Worm (Caenorhabditis elegans) whole organism, young adult: ENCODE data around the gene Y69A2AR.31.

Experiments used
- B0019.2 ChIP-seq: fragments of 200-800 bp; sonication (Bioruptor generic); conservative IDR thresholded peaks from 2 replicates; pipeline ENCODE4 v1.3.6; 2022; ENCODE audit warnings: missing genetic modification reagents, missing genetic modification characterization, missing compliant biosample characterization
- B0035.1 ChIP-seq: sonication (generic microtip); optimal IDR thresholded peaks from 2 replicates; lab custom pipeline; 2016; ENCODE audit warnings: missing genetic modification characterization, mild to moderate bottlenecking, missing compliant biosample characterization, missing genotype, missing genetic modification reagents
- B0336.3 ChIP-seq: fragments of 200-800 bp; sonication (Bioruptor generic); IDR thresholded peaks from 2 replicates; pipeline ENCODE4 v1.3.6; 2022; ENCODE audit warnings: missing genetic modification characterization, missing compliant biosample characterization
- C06A6.2 ChIP-seq: fragments of 200-800 bp; sonication (Bioruptor generic); conservative IDR thresholded peaks from 2 replicates; pipeline ENCODE4 v1.3.6; 2022; ENCODE audit warnings: missing genetic modification characterization, missing compliant biosample characterization
- F22D6.2 ChIP-seq: sonication (generic microtip); optimal IDR thresholded peaks from 2 replicates; lab custom pipeline; 2016; ENCODE audit warnings: mild to moderate bottlenecking, missing genetic modification characterization, missing compliant biosample characterization
- F55B11.4 ChIP-seq: sonication (generic microtip); optimal IDR thresholded peaks from 2 replicates; lab custom pipeline; 2016; ENCODE audit warnings: missing compliant biosample characterization, missing genetic modification characterization, borderline replicate concordance; ENCODE audit not compliant: insufficient read depth
- Y67H2A.10 ChIP-seq: fragments of 200-800 bp; sonication (Bioruptor generic); conservative IDR thresholded peaks from 2 replicates; pipeline ENCODE4 v1.3.6; 2022; ENCODE audit warnings: missing genetic modification reagents, missing genetic modification characterization, missing compliant biosample characterization
- ZK185.1 ChIP-seq: sonication (generic microtip); optimal IDR thresholded peaks from 2 replicates; lab custom pipeline; 2016; ENCODE audit warnings: mild to moderate bottlenecking, missing genetic modification characterization, missing compliant biosample characterization; ENCODE audit not compliant: poor library complexity, severe bottlenecking
- ama-1 ChIP-seq, 3 experiments: fragments of 150-350 bp in 1 of 3; sonication (generic microtip) in 2 of 3; optimal IDR thresholded peaks; 2 replicates each; lab custom pipeline; 2014 to 2018; ENCODE audit warnings: missing biosample characterization in 2 of 3, missing genetic modification characterization in 2 of 3, missing genetic modification reagents in 2 of 3
- aptf-2 ChIP-seq: fragments of 200-800 bp; sonication (Bioruptor generic); conservative IDR thresholded peaks from 2 replicates; pipeline ENCODE4 v1.3.6; 2022; ENCODE audit warnings: missing genetic modification reagents, missing genetic modification characterization, missing compliant biosample characterization
- aptf-3 ChIP-seq: fragments of 200-800 bp; sonication (Bioruptor generic); IDR thresholded peaks from 2 replicates; pipeline ENCODE4 v1.3.6; 2022; ENCODE audit warnings: missing genetic modification characterization, missing compliant biosample characterization
- athp-1 ChIP-seq: sonication (generic microtip); optimal IDR thresholded peaks from 2 replicates; lab custom pipeline; 2017; ENCODE audit warnings: mild to moderate bottlenecking, missing genetic modification characterization, missing compliant biosample characterization
- attf-5 ChIP-seq: fragments of 200-800 bp; sonication (Bioruptor generic); optimal IDR thresholded peaks from 2 replicates; lab custom pipeline; 2018; ENCODE audit warnings: mild to moderate bottlenecking, missing genetic modification characterization, missing compliant biosample characterization
- bed-2 ChIP-seq: fragments of 200-800 bp; sonication (Bioruptor generic); IDR thresholded peaks from 2 replicates; pipeline ENCODE4 v1.3.6; 2022; ENCODE audit warnings: missing genetic modification reagents, missing genetic modification characterization, missing compliant biosample characterization
- cebp-1 ChIP-seq, 2 experiments: fragments of 200-800 bp in 1 of 2; sonication (Bioruptor generic) in 1 of 2; sonication (generic microtip) in 1 of 2; IDR thresholded peaks in 1 of 2; optimal IDR thresholded peaks in 1 of 2; 2 replicates each; pipeline versions ENCODE4 v1.3.6 to Lab custom; 2017 to 2022; ENCODE audit warnings: missing compliant biosample characterization in 2 of 2, missing genetic modification characterization in 2 of 2, mild to moderate bottlenecking in 1 of 2, missing genetic modification reagents in 1 of 2, moderate library complexity in 1 of 2
- cebp-2 ChIP-seq: fragments of 200-800 bp; sonication (Bioruptor generic); IDR thresholded peaks from 2 replicates; pipeline ENCODE4 v1.3.6; 2022; ENCODE audit warnings: missing genetic modification characterization, missing compliant biosample characterization
- ceh-100 ChIP-seq: fragments of 200-800 bp; sonication (Bioruptor generic); IDR thresholded peaks from 2 replicates; pipeline ENCODE4 v1.3.6; 2022; ENCODE audit warnings: missing genetic modification reagents, missing genetic modification characterization, missing compliant biosample characterization
- ceh-27 ChIP-seq: fragments of 200-800 bp; sonication (Bioruptor generic); optimal IDR thresholded peaks from 2 replicates; lab custom pipeline; 2018; ENCODE audit warnings: mild to moderate bottlenecking, missing genetic modification characterization, moderate library complexity, missing compliant biosample characterization
- ceh-79 ChIP-seq: sonication (generic microtip); optimal IDR thresholded peaks from 2 replicates; lab custom pipeline; 2017; ENCODE audit warnings: mild to moderate bottlenecking, missing genetic modification characterization, missing compliant biosample characterization
- ceh-91 ChIP-seq: fragments of 200-800 bp; sonication (Bioruptor generic); IDR thresholded peaks from 2 replicates; pipeline ENCODE4 v1.3.6; 2022; ENCODE audit warnings: missing genetic modification reagents, missing genetic modification characterization, missing compliant biosample characterization
- chd-7 ChIP-seq: sonication (generic microtip); optimal IDR thresholded peaks from 2 replicates; lab custom pipeline; 2016; ENCODE audit warnings: mild to moderate bottlenecking, missing genetic modification characterization, moderate library complexity, missing compliant biosample characterization
- efl-1 ChIP-seq: fragments of 150-350 bp; optimal IDR thresholded peaks from 2 replicates; lab custom pipeline; 2014; ENCODE audit warnings: missing biosample characterization, missing genetic modification reagents, missing genetic modification characterization
- egrh-3 ChIP-seq: fragments of 200-800 bp; sonication (Bioruptor generic); IDR thresholded peaks from 2 replicates; pipeline ENCODE4 v1.3.6; 2022; ENCODE audit warnings: missing genetic modification reagents, missing genetic modification characterization, missing compliant biosample characterization
- ets-4 ChIP-seq: fragments of 200-800 bp; sonication (Bioruptor generic); optimal IDR thresholded peaks from 2 replicates; lab custom pipeline; 2018; ENCODE audit warnings: mild to moderate bottlenecking, missing genetic modification characterization, missing compliant biosample characterization
- gei-17 ChIP-seq: fragments of 200-800 bp; sonication (Bioruptor generic); optimal IDR thresholded peaks from 2 replicates; lab custom pipeline; 2018; ENCODE audit warnings: mild to moderate bottlenecking, missing genetic modification characterization, missing compliant biosample characterization
- him-1 ChIP-seq: sonication (generic microtip); optimal IDR thresholded peaks from 2 replicates; lab custom pipeline; 2016; ENCODE audit warnings: missing genotype, missing genetic modification reagents, missing genetic modification characterization, missing compliant biosample characterization
- hlh-12 ChIP-seq: sonication (generic microtip); optimal IDR thresholded peaks from 2 replicates; lab custom pipeline; 2016; ENCODE audit warnings: missing genetic modification characterization, missing compliant biosample characterization
- hlh-26 ChIP-seq: fragments of 200-800 bp; sonication (Bioruptor generic); conservative IDR thresholded peaks from 2 replicates; pipeline ENCODE4 v1.3.6; 2022; ENCODE audit warnings: missing genetic modification reagents, missing genetic modification characterization, missing compliant biosample characterization
- hmg-1.2 ChIP-seq: fragments of 200-800 bp; sonication (Bioruptor generic); IDR thresholded peaks from 2 replicates; pipeline ENCODE4 v1.3.6; 2022; ENCODE audit warnings: missing genetic modification reagents, missing genetic modification characterization, missing compliant biosample characterization
- hsf-1 ChIP-seq: fragments of 200-800 bp; sonication (Bioruptor generic); IDR thresholded peaks from 2 replicates; pipeline ENCODE4 v1.3.6; 2022; ENCODE audit warnings: missing genetic modification reagents, missing genetic modification characterization, missing compliant biosample characterization
- lag-1 ChIP-seq: fragments of 200-800 bp; sonication (Bioruptor generic); IDR thresholded peaks from 2 replicates; pipeline ENCODE4 v1.3.6; 2022; ENCODE audit warnings: missing genetic modification reagents, missing genetic modification characterization, missing compliant biosample characterization
- let-607 ChIP-seq, 2 experiments: fragments of 200-800 bp in 1 of 2; sonication (Bioruptor generic) in 1 of 2; sonication (generic microtip) in 1 of 2; optimal IDR thresholded peaks; 2 replicates each; lab custom pipeline; 2016 to 2018; ENCODE audit warnings: mild to moderate bottlenecking in 2 of 2, missing compliant biosample characterization in 2 of 2, missing genetic modification characterization in 2 of 2, moderate library complexity in 2 of 2, missing genotype in 1 of 2
- lin-26 ChIP-seq: fragments of 200-800 bp; sonication (Bioruptor generic); IDR thresholded peaks from 2 replicates; pipeline ENCODE4 v1.3.6; 2022; ENCODE audit warnings: missing genetic modification reagents, missing genetic modification characterization, missing compliant biosample characterization
- lin-54 ChIP-seq: fragments of 200-800 bp; sonication (Bioruptor generic); optimal IDR thresholded peaks from 2 replicates; lab custom pipeline; 2018; ENCODE audit warnings: mild to moderate bottlenecking, missing genetic modification characterization, missing compliant biosample characterization
- lir-1 ChIP-seq: fragments of 200-800 bp; sonication (Bioruptor generic); conservative IDR thresholded peaks from 2 replicates; pipeline ENCODE4 v1.3.6; 2022; ENCODE audit warnings: missing genetic modification reagents, missing genetic modification characterization, missing compliant biosample characterization
- madf-10 ChIP-seq: sonication (generic microtip); optimal IDR thresholded peaks from 2 replicates; lab custom pipeline; 2016; ENCODE audit warnings: mild to moderate bottlenecking, missing genetic modification characterization, missing compliant biosample characterization
- madf-6 ChIP-seq: fragments of 200-800 bp; sonication (Bioruptor generic); IDR thresholded peaks from 2 replicates; pipeline ENCODE4 v1.3.6; 2022; ENCODE audit warnings: missing genetic modification reagents, missing genetic modification characterization, missing compliant biosample characterization
- madf-8 ChIP-seq: fragments of 200-800 bp; sonication (Bioruptor generic); conservative IDR thresholded peaks from 2 replicates; pipeline ENCODE4 v1.3.6; 2022; ENCODE audit warnings: missing genetic modification reagents, missing genetic modification characterization, missing compliant biosample characterization
- nhr-27 ChIP-seq: fragments of 200-800 bp; sonication (Bioruptor generic); optimal IDR thresholded peaks from 2 replicates; lab custom pipeline; 2018; ENCODE audit warnings: mild to moderate bottlenecking, missing genetic modification characterization, moderate library complexity, missing compliant biosample characterization
- nhr-80 ChIP-seq: sonication (generic microtip); optimal IDR thresholded peaks from 2 replicates; lab custom pipeline; 2016; ENCODE audit warnings: missing genetic modification characterization, missing compliant biosample characterization
- sdz-38 ChIP-seq: sonication (generic microtip); optimal IDR thresholded peaks from 2 replicates; lab custom pipeline; 2016; ENCODE audit warnings: missing genotype, missing genetic modification characterization, missing compliant biosample characterization
- sea-2 ChIP-seq: fragments of 200-800 bp; sonication (Bioruptor generic); IDR thresholded peaks from 2 replicates; pipeline ENCODE4 v1.3.6; 2022; ENCODE audit warnings: missing genetic modification characterization, missing compliant biosample characterization
- somi-1 ChIP-seq: fragments of 200-800 bp; sonication (Bioruptor generic); optimal IDR thresholded peaks from 2 replicates; lab custom pipeline; 2018; ENCODE audit warnings: mild to moderate bottlenecking, missing genetic modification characterization, missing compliant biosample characterization
- tlf-1 ChIP-seq: fragments of 200-800 bp; sonication (Bioruptor generic); optimal IDR thresholded peaks from 2 replicates; lab custom pipeline; 2018; ENCODE audit warnings: mild to moderate bottlenecking, missing genetic modification characterization, missing compliant biosample characterization
- zim-3 ChIP-seq: sonication (generic microtip); optimal IDR thresholded peaks from 2 replicates; lab custom pipeline; 2017; ENCODE audit warnings: mild to moderate bottlenecking, missing genetic modification characterization, moderate library complexity, missing compliant biosample characterization
- ztf-25 ChIP-seq: fragments of 200-800 bp; sonication (Bioruptor generic); IDR thresholded peaks from 2 replicates; pipeline ENCODE4 v1.3.6; 2022; ENCODE audit warnings: missing genetic modification reagents, missing genetic modification characterization, missing compliant biosample characterization
- ztf-26 ChIP-seq: sonication (generic microtip); optimal IDR thresholded peaks from 2 replicates; lab custom pipeline; 2017; ENCODE audit warnings: missing genetic modification characterization, missing compliant biosample characterization
- ztf-28 ChIP-seq: fragments of 200-800 bp; sonication (Bioruptor generic); IDR thresholded peaks from 2 replicates; pipeline ENCODE4 v1.3.6; 2022; ENCODE audit warnings: missing genetic modification reagents, missing genetic modification characterization, missing compliant biosample characterization
- ztf-6 ChIP-seq: fragments of 200-800 bp; sonication (Bioruptor generic); IDR thresholded peaks from 2 replicates; pipeline ENCODE4 v1.3.6; 2022; ENCODE audit warnings: missing genetic modification reagents, missing genetic modification characterization, missing compliant biosample characterization

Y69A2AR.31 gene

ce11 chrIV:2658733-2659132, 5.1 kb downstream of the Y69A2AR.31 start (continued):
- TF ChIP-seq B0019.2 (GFP tag; lab: Robert Waterston, UW) = no peak
- TF ChIP-seq ztf-6 = no peak
- no peak for TF ChIP-seq ceh-27 (GFP tag; lab: Kevin White, UChicago)
- TF ChIP-seq cebp-1 (GFP tag; IDR thresholded peaks at IDR 0.05; lab: Robert Waterston, UW) = no peak
- TF ChIP-seq cebp-1 (tag; optimal IDR thresholded peaks at IDR 0.05; lab: Kevin White, UChicago) = peak; percentile 12
- no peak for TF ChIP-seq cebp-2
- no peak for TF ChIP-seq nhr-80 (tag; lab: Kevin White, UChicago)
- TF ChIP-seq F55B11.4 = no peak
- no peak for TF ChIP-seq F22D6.2 (tag; lab: Kevin White, UChicago)
- TF ChIP-seq attf-5 (GFP tag; lab: Kevin White, UChicago) = peak; percentile 32
- no peak for TF ChIP-seq ztf-28 (GFP tag; lab: Robert Waterston, UW)
- TF ChIP-seq ama-1 (optimal IDR thresholded peaks at IDR 0.05; lab: Kevin White, UChicago) = no peak
- TF ChIP-seq ama-1 (GFP tag; optimal IDR thresholded peaks at IDR 0.05; lab: Kevin White, UChicago) = peak in 1 of 2 experiments; percentile 49
- peak; percentile 42; the same call in 1 of the 2 replicates for TF ChIP-seq madf-6 (GFP tag; lab: Robert Waterston, UW)
- peak; percentile 32 for TF ChIP-seq athp-1 (tag; lab: Kevin White, UChicago)
- TF ChIP-seq efl-1 (GFP tag; lab: Kevin White, UChicago) = no peak
- TF ChIP-seq ceh-100 = no peak
- TF ChIP-seq hlh-26 (GFP tag; lab: Robert Waterston, UW) = no peak
- no peak for TF ChIP-seq ztf-25 (GFP tag; lab: Robert Waterston, UW)
- TF ChIP-seq hmg-1.2 (GFP tag; lab: Robert Waterston, UW) = peak; percentile 51; the same call in 1 of the 2 replicates
- peak; percentile 15 for TF ChIP-seq madf-10 (tag; lab: Kevin White, UChicago)
- TF ChIP-seq let-607 (tag; optimal IDR thresholded peaks at IDR 0.05; lab: Kevin White, UChicago) = peak in 1 of 2 experiments; percentile 2
- TF ChIP-seq ZK185.1 = no peak
- peak; percentile 42 for TF ChIP-seq chd-7
- TF ChIP-seq lin-54 (GFP tag; lab: Kevin White, UChicago) = peak; percentile 17
- TF ChIP-seq somi-1 (GFP tag; lab: Kevin White, UChicago) = no peak
- no peak for TF ChIP-seq madf-8 (GFP tag; lab: Robert Waterston, UW)
- no peak for TF ChIP-seq sea-2 (GFP tag; lab: Robert Waterston, UW)
- TF ChIP-seq lag-1 (GFP tag; lab: Robert Waterston, UW) = no peak
- TF ChIP-seq egrh-3 = no peak
- TF ChIP-seq gei-17 (GFP tag; lab: Kevin White, UChicago) = no peak
- TF ChIP-seq bed-2 (GFP tag; lab: Robert Waterston, UW) = no peak
- TF ChIP-seq ztf-26 (tag; lab: Kevin White, UChicago) = no peak
- TF ChIP-seq tlf-1 (GFP tag; lab: Kevin White, UChicago) = no peak
- no peak for TF ChIP-seq Y67H2A.10 (GFP tag; lab: Robert Waterston, UW)
- no peak for TF ChIP-seq sdz-38
- TF ChIP-seq B0336.3 (GFP tag; lab: Robert Waterston, UW) = peak; percentile 14; the same call in 1 of the 2 replicates
- TF ChIP-seq ceh-91 (GFP tag; lab: Robert Waterston, UW) = no peak
- TF ChIP-seq hsf-1 (GFP tag; lab: Robert Waterston, UW) = no peak
- TF ChIP-seq nhr-27 = no peak
- TF ChIP-seq ceh-79 = peak; percentile 49
- no peak for TF ChIP-seq C06A6.2 (GFP tag; lab: Robert Waterston, UW)
- TF ChIP-seq aptf-2 (GFP tag; lab: Robert Waterston, UW) = no peak
- no peak for TF ChIP-seq B0035.1 (tag; lab: Kevin White, UChicago)
- TF ChIP-seq hlh-12 (tag; lab: Kevin White, UChicago) = no peak
- TF ChIP-seq ets-4 (GFP tag; lab: Kevin White, UChicago) = no peak
- peak; percentile 75 for TF ChIP-seq lin-26 (GFP tag; lab: Robert Waterston, UW)
- no peak for TF ChIP-seq aptf-3
- TF ChIP-seq zim-3 = no peak
- TF ChIP-seq him-1 (tag; lab: Kevin White, UChicago) = peak; percentile 49
- TF ChIP-seq lir-1 = no peak
